Fruit fly (Drosophila melanogaster) whole organism, prepupa: Measurements from ENCODE around the gene Lmpt.

Experiments used
- Blimp-1 ChIP-seq: fragments of 200-800 bp; sonication (Bioruptor generic); optimal IDR thresholded peaks from 3 replicates; lab custom pipeline; 2017; ENCODE audit warnings: missing biosample characterization, missing genetic modification characterization, mild to moderate bottlenecking, moderate library complexity, missing genetic modification reagents
- CG10669 ChIP-seq: fragments of 200-800 bp; sonication (Bioruptor generic); optimal IDR thresholded peaks from 3 replicates; lab custom pipeline; 2018; ENCODE audit warnings: missing biosample characterization, mild to moderate bottlenecking, missing genetic modification characterization, moderate library complexity
- CG11294 ChIP-seq: fragments of 200-800 bp; sonication (Bioruptor generic); IDR thresholded peaks from 2 replicates; pipeline ENCODE4 v1.3.6; 2022; ENCODE audit warnings: missing biosample characterization, missing genetic modification characterization
- CG11762 ChIP-seq: fragments of 200-800 bp; sonication (Bioruptor generic); optimal IDR thresholded peaks from 3 replicates; lab custom pipeline; 2016; ENCODE audit warnings: missing biosample characterization, missing genetic modification characterization; ENCODE audit not compliant: insufficient read depth
- CG15336 ChIP-seq: fragments of 200-800 bp; sonication (Bioruptor generic); IDR thresholded peaks from 2 replicates; pipeline ENCODE4 v1.3.6; 2022; ENCODE audit warnings: missing biosample characterization, missing genetic modification characterization
- CG1621 ChIP-seq: fragments of 200-800 bp; sonication (Bioruptor generic); optimal IDR thresholded peaks from 3 replicates; lab custom pipeline; 2018; ENCODE audit warnings: missing biosample characterization, mild to moderate bottlenecking, missing genetic modification characterization
- CG16779 ChIP-seq: fragments of 200-800 bp; sonication (Bioruptor generic); optimal IDR thresholded peaks from 3 replicates; lab custom pipeline; 2017; ENCODE audit warnings: missing biosample characterization, mild to moderate bottlenecking, missing genetic modification characterization
- CG3032 ChIP-seq: fragments of 200-800 bp; optimal IDR thresholded peaks from 2 replicates; lab custom pipeline; 2019; ENCODE audit warnings: missing biosample characterization, mild to moderate bottlenecking, missing genetic modification characterization, moderate library complexity
- CG31627 ChIP-seq: fragments of 200-800 bp; sonication (Bioruptor generic); optimal IDR thresholded peaks from 3 replicates; lab custom pipeline; 2016; ENCODE audit warnings: missing biosample characterization, missing genetic modification characterization
- CG34406 ChIP-seq: fragments of 200-800 bp; sonication (Bioruptor generic); optimal IDR thresholded peaks from 3 replicates; lab custom pipeline; 2016; ENCODE audit warnings: missing biosample characterization, missing genetic modification characterization
- CG3919 ChIP-seq: fragments of 200-800 bp; sonication (Bioruptor generic); optimal IDR thresholded peaks from 3 replicates; lab custom pipeline; 2016; ENCODE audit warnings: missing biosample characterization, missing genetic modification characterization
- CG6163 ChIP-seq: fragments of 200-800 bp; sonication (Bioruptor generic); IDR thresholded peaks from 3 replicates; pipeline ENCODE4 v1.3.6; 2022; ENCODE audit warnings: missing biosample characterization, missing genetic modification characterization
- CG6276 ChIP-seq: fragments of 200-800 bp; sonication (Bioruptor generic); optimal IDR thresholded peaks from 2 replicates; lab custom pipeline; 2017; ENCODE audit warnings: missing biosample characterization, mild to moderate bottlenecking, missing genetic modification characterization
- CG6792 ChIP-seq: fragments of 200-800 bp; sonication (Bioruptor generic); optimal IDR thresholded peaks from 3 replicates; lab custom pipeline; 2016; ENCODE audit warnings: missing biosample characterization, missing genetic modification characterization
- CG6808 ChIP-seq: fragments of 200-800 bp; sonication (Bioruptor generic); optimal IDR thresholded peaks from 3 replicates; lab custom pipeline; 2017; ENCODE audit warnings: missing biosample characterization, missing genetic modification characterization, mild to moderate bottlenecking, moderate library complexity, missing genetic modification reagents
- CG7368 ChIP-seq: fragments of 200-800 bp; sonication (Bioruptor generic); optimal IDR thresholded peaks from 3 replicates; lab custom pipeline; 2016; ENCODE audit warnings: missing biosample characterization, missing genetic modification characterization
- CG8119 ChIP-seq: fragments of 200-800 bp; sonication (Bioruptor generic); IDR thresholded peaks from 3 replicates; pipeline ENCODE4 v1.3.6; 2022; ENCODE audit warnings: missing biosample characterization, missing genetic modification characterization
- CG8632 ChIP-seq: fragments of 200-800 bp; sonication (Bioruptor generic); optimal IDR thresholded peaks from 3 replicates; lab custom pipeline; 2016; ENCODE audit warnings: missing biosample characterization, missing genetic modification characterization
- CG9139 ChIP-seq: fragments of 200-800 bp; sonication (Bioruptor generic); optimal IDR thresholded peaks from 3 replicates; lab custom pipeline; 2017; ENCODE audit warnings: missing biosample characterization, mild to moderate bottlenecking, missing genetic modification characterization
- Eip75B ChIP-seq: fragments of 200-800 bp; sonication (Bioruptor generic); optimal IDR thresholded peaks from 3 replicates; lab custom pipeline; 2016; ENCODE audit warnings: missing biosample characterization, missing genetic modification characterization
- Eip78C ChIP-seq: fragments of 200-800 bp; sonication (Bioruptor generic); peaks from one replicate; lab custom pipeline; 2016; ENCODE audit warnings: missing biosample characterization, missing genetic modification characterization
- Eip93F ChIP-seq: fragments of 200-800 bp; sonication (Bioruptor generic); optimal IDR thresholded peaks from 2 replicates; lab custom pipeline; 2016; ENCODE audit warnings: missing biosample characterization, mild to moderate bottlenecking, missing genetic modification characterization
- Ets21C ChIP-seq: fragments of 200-800 bp; sonication (Bioruptor generic); optimal IDR thresholded peaks from 3 replicates; lab custom pipeline; 2016; ENCODE audit warnings: missing biosample characterization, missing genetic modification characterization
- Gug ChIP-seq: fragments of 200-800 bp; sonication (Bioruptor generic); IDR thresholded peaks from 2 replicates; pipeline ENCODE4 v1.3.6; 2022; ENCODE audit warnings: missing biosample characterization, missing genetic modification characterization
- Hr38 ChIP-seq: sonication (Bioruptor generic); optimal IDR thresholded peaks from 2 replicates; lab custom pipeline; 2016; ENCODE audit warnings: missing biosample characterization, missing genetic modification characterization
- Hr39 ChIP-seq: fragments of 200-800 bp; sonication (Bioruptor generic); optimal IDR thresholded peaks from 2 replicates; lab custom pipeline; 2016; ENCODE audit warnings: missing biosample characterization, missing genetic modification characterization
- Hr4 ChIP-seq: fragments of 200-800 bp; sonication (Bioruptor generic); optimal IDR thresholded peaks from 3 replicates; lab custom pipeline; 2016; ENCODE audit warnings: missing biosample characterization, missing genetic modification characterization
- Lpt ChIP-seq: fragments of 200-800 bp; sonication (Bioruptor generic); optimal IDR thresholded peaks from 3 replicates; lab custom pipeline; 2016; ENCODE audit warnings: missing biosample characterization, missing genetic modification characterization
- Met ChIP-seq: fragments of 200-800 bp; sonication (Bioruptor generic); optimal IDR thresholded peaks from 3 replicates; lab custom pipeline; 2016; ENCODE audit warnings: missing biosample characterization, missing genetic modification characterization
- OdsH ChIP-seq: fragments of 200-800 bp; sonication (Bioruptor generic); optimal IDR thresholded peaks from 3 replicates; lab custom pipeline; 2016; ENCODE audit warnings: missing biosample characterization, missing genetic modification characterization
- Smox ChIP-seq: fragments of 200-800 bp; sonication (Bioruptor generic); optimal IDR thresholded peaks from 3 replicates; lab custom pipeline; 2016; ENCODE audit warnings: missing biosample characterization, missing genetic modification characterization
- Sox102F ChIP-seq: fragments of 200-800 bp; sonication (Bioruptor generic); optimal IDR thresholded peaks from 2 replicates; lab custom pipeline; 2016; ENCODE audit warnings: missing biosample characterization, mild to moderate bottlenecking, missing genetic modification characterization
- Sox14 ChIP-seq: fragments of 200-800 bp; sonication (Bioruptor generic); optimal IDR thresholded peaks from 3 replicates; lab custom pipeline; 2016; ENCODE audit warnings: missing biosample characterization, missing genetic modification characterization
- achi ChIP-seq: fragments of 200-800 bp; sonication (Bioruptor generic); optimal IDR thresholded peaks from 3 replicates; lab custom pipeline; 2016; ENCODE audit warnings: missing biosample characterization, missing genetic modification characterization
- acj6 ChIP-seq: fragments of 200-800 bp; sonication (Bioruptor generic); optimal IDR thresholded peaks from 3 replicates; lab custom pipeline; 2016; ENCODE audit warnings: missing biosample characterization, missing genetic modification characterization
- cyc ChIP-seq: fragments of 200-800 bp; sonication (Bioruptor generic); optimal IDR thresholded peaks from 3 replicates; lab custom pipeline; 2016; ENCODE audit warnings: missing biosample characterization, missing genetic modification characterization
- dac ChIP-seq: fragments of 200-800 bp; sonication (Bioruptor generic); optimal IDR thresholded peaks from 2 replicates; lab custom pipeline; 2017; ENCODE audit warnings: missing biosample characterization, mild to moderate bottlenecking, missing genetic modification characterization
- dsx ChIP-seq: fragments of 200-800 bp; optimal IDR thresholded peaks from 3 replicates; lab custom pipeline; 2019; ENCODE audit warnings: missing biosample characterization, mild to moderate bottlenecking, missing genetic modification characterization, moderate library complexity; ENCODE audit not compliant: poor library complexity, severe bottlenecking
- eg ChIP-seq: fragments of 200-800 bp; sonication (Bioruptor generic); IDR thresholded peaks from 3 replicates; pipeline ENCODE4 v1.3.6; 2022; ENCODE audit warnings: missing biosample characterization, missing genetic modification characterization
- esn ChIP-seq: fragments of 200-800 bp; sonication (Bioruptor generic); optimal IDR thresholded peaks from 2 replicates; lab custom pipeline; 2016; ENCODE audit warnings: missing biosample characterization, mild to moderate bottlenecking, missing genetic modification characterization, moderate library complexity
- fd85E ChIP-seq: fragments of 200-800 bp; sonication (Bioruptor generic); optimal IDR thresholded peaks from 3 replicates; lab custom pipeline; 2016; ENCODE audit warnings: missing biosample characterization, missing genetic modification characterization
- net ChIP-seq: fragments of 200-800 bp; sonication (Bioruptor generic); optimal IDR thresholded peaks from 3 replicates; lab custom pipeline; 2016; ENCODE audit warnings: missing biosample characterization, missing genetic modification characterization
- pdm3 ChIP-seq: fragments of 200-800 bp; sonication (Bioruptor generic); optimal IDR thresholded peaks from 3 replicates; lab custom pipeline; 2016; ENCODE audit warnings: missing biosample characterization, missing genetic modification characterization
- spab ChIP-seq: fragments of 200-800 bp; sonication (Bioruptor generic); optimal IDR thresholded peaks from 2 replicates; lab custom pipeline; 2017; ENCODE audit warnings: missing biosample characterization, mild to moderate bottlenecking, missing genetic modification characterization, missing genetic modification reagents
- ss ChIP-seq, 2 experiments: fragments of 200-800 bp; sonication (Bioruptor generic); optimal IDR thresholded peaks; 2 replicates in 1 of 2; 3 replicates in 1 of 2; lab custom pipeline; 2017 to 2018; ENCODE audit warnings: mild to moderate bottlenecking in 2 of 2, missing biosample characterization in 2 of 2, missing genetic modification characterization in 2 of 2, moderate library complexity in 1 of 2
- svp ChIP-seq: fragments of 200-800 bp; sonication (Bioruptor generic); peaks from one replicate; lab custom pipeline; 2016; ENCODE audit warnings: missing biosample characterization, missing genetic modification characterization
- topi ChIP-seq: fragments of 200-800 bp; sonication (Bioruptor generic); optimal IDR thresholded peaks from 3 replicates; lab custom pipeline; 2016; ENCODE audit warnings: missing biosample characterization, missing genetic modification characterization

Gene Lmpt

dm6 chr3L:16865123-16865831, at the start of gene Lmpt:
TSS of gene Lmpt (plus strand) at chr3L:16865295.
- TF ChIP-seq dsx (peak; percentile 37), achi (GFP tag; lab: Kevin White, UChicago) (no peak), CG15336 (GFP tag; lab: Robert Waterston, UW) (0 out of 2 replicates have a peak, but pooled peaks have one; percentile 33), CG6163 (peak; percentile 19; the same call in 1 of the 3 replicates), esn (GFP tag; lab: Kevin White, UChicago) (peak; percentile 30), Blimp-1 (GFP tag; lab: Kevin White, UChicago) (peak; percentile 12), Lpt (GFP tag; lab: Kevin White, UChicago) (peak; percentile 5), CG8119 (GFP tag; lab: Robert Waterston, UW) (no peak), ss (GFP tag; optimal IDR thresholded peaks at IDR 0.05; lab: Kevin White, UChicago) (peak in 1 of 2 experiments; percentile 88), eg (GFP tag; lab: Robert Waterston, UW) (0 out of 3 replicates have a peak, but pooled peaks have one; percentile 9)

dm6 chr3L:16818063-16818462, 47.0 kb upstream of the Lmpt start:
- peak; percentile 44 for TF ChIP-seq fd85E (GFP tag; lab: Kevin White, UChicago)
- TF ChIP-seq Lpt (GFP tag; lab: Kevin White, UChicago): peak; percentile 80
- peak; percentile 90 for TF ChIP-seq OdsH
- TF ChIP-seq Hr38 (GFP tag; lab: Kevin White, UChicago): no peak
- TF ChIP-seq Eip93F (GFP tag; lab: Kevin White, UChicago): no peak
- peak; percentile 94 for TF ChIP-seq Met (GFP tag; lab: Kevin White, UChicago)
- peak; percentile 93 for TF ChIP-seq acj6 (GFP tag; lab: Kevin White, UChicago)
- TF ChIP-seq CG31627 (GFP tag; lab: Kevin White, UChicago): peak; percentile 91
- peak; percentile 93 for TF ChIP-seq Sox102F (GFP tag; lab: Kevin White, UChicago)
- TF ChIP-seq CG11294 (GFP tag; lab: Robert Waterston, UW): 0 out of 2 replicates have a peak, but pooled peaks have one; percentile 31
- TF ChIP-seq CG11762 (GFP tag; lab: Kevin White, UChicago): peak; percentile 81
- peak; percentile 92 for TF ChIP-seq CG3919 (GFP tag; lab: Kevin White, UChicago)
- TF ChIP-seq dsx: peak; percentile 96
- peak; percentile 67; the same call in 2 of the 3 replicates for TF ChIP-seq eg (GFP tag; lab: Robert Waterston, UW)
- peak; percentile 97 for TF ChIP-seq spab (GFP tag; lab: Kevin White, UChicago)
- peak; percentile 96 for TF ChIP-seq CG6808 (GFP tag; lab: Kevin White, UChicago)
- TF ChIP-seq CG8632 (GFP tag; lab: Kevin White, UChicago): peak; percentile 91
- peak; percentile 92 for TF ChIP-seq topi (GFP tag; lab: Kevin White, UChicago)
- TF ChIP-seq ss (GFP tag; optimal IDR thresholded peaks at IDR 0.05; lab: Kevin White, UChicago): peak; percentile 96 to 97
- TF ChIP-seq CG34406 (GFP tag; lab: Kevin White, UChicago): peak; percentile 90
- TF ChIP-seq achi (GFP tag; lab: Kevin White, UChicago): peak; percentile 91
- TF ChIP-seq dac (GFP tag; lab: Kevin White, UChicago): no peak
- peak; percentile 99 for TF ChIP-seq Eip78C
- TF ChIP-seq Gug: peak; percentile 68
- TF ChIP-seq Eip75B: peak; percentile 94
- TF ChIP-seq CG6792 (GFP tag; lab: Kevin White, UChicago): peak; percentile 87
- TF ChIP-seq CG7368: peak; percentile 85
- peak; percentile 39 for TF ChIP-seq CG6276
- peak; percentile 79 for TF ChIP-seq Blimp-1 (GFP tag; lab: Kevin White, UChicago)
- peak; percentile 97 for TF ChIP-seq svp
- peak; percentile 78 for TF ChIP-seq CG15336 (GFP tag; lab: Robert Waterston, UW)
- TF ChIP-seq Sox14: peak; percentile 93
- peak; percentile 68 for TF ChIP-seq CG16779
- TF ChIP-seq Smox (GFP tag; lab: Kevin White, UChicago): peak; percentile 89
- TF ChIP-seq CG3032 (tag; lab: Kevin White, UChicago): peak; percentile 97
- TF ChIP-seq Hr4 (GFP tag; lab: Kevin White, UChicago): peak; percentile 46
- peak; percentile 96 for TF ChIP-seq CG10669
- peak; percentile 95 for TF ChIP-seq CG9139
- peak; percentile 86 for TF ChIP-seq net (GFP tag; lab: Kevin White, UChicago)
- peak; percentile 92 for TF ChIP-seq pdm3 (GFP tag; lab: Kevin White, UChicago)
- TF ChIP-seq Hr39 (GFP tag; lab: Kevin White, UChicago): peak; percentile 86
- peak; percentile 95 for TF ChIP-seq CG1621
- TF ChIP-seq Ets21C: peak; percentile 80
- TF ChIP-seq cyc (GFP tag; lab: Kevin White, UChicago): peak; percentile 88
- peak; percentile 91 for TF ChIP-seq esn (GFP tag; lab: Kevin White, UChicago)
